Fruit fly (Drosophila melanogaster) whole organism, embryonic: ENCODE measurements around the gene Elo68alpha.

Experiments used
- Atf-2 ChIP-seq: fragments of 200-800 bp; sonication (Bioruptor generic); optimal IDR thresholded peaks from 2 replicates; lab custom pipeline; 2016; ENCODE audit warnings: missing biosample characterization, missing genetic modification characterization
- Atf3 ChIP-seq: fragments of 200-800 bp; sonication (Bioruptor generic); optimal IDR thresholded peaks from 3 replicates; lab custom pipeline; 2016; ENCODE audit warnings: missing biosample characterization, missing genetic modification characterization
- B-H2 ChIP-seq: fragments of 200-800 bp; sonication (Bioruptor generic); optimal IDR thresholded peaks from 2 replicates; lab custom pipeline; 2018; ENCODE audit warnings: missing biosample characterization, mild to moderate bottlenecking, missing genetic modification characterization
- C15 ChIP-seq: fragments of 200-800 bp; sonication (Bioruptor generic); IDR thresholded peaks from 3 replicates; pipeline ENCODE4 v1.3.6; 2022; ENCODE audit warnings: missing biosample characterization, missing genetic modification characterization
- CG12104 ChIP-seq: fragments of 200-800 bp; sonication (Bioruptor generic); optimal IDR thresholded peaks from 3 replicates; lab custom pipeline; 2016; ENCODE audit warnings: missing biosample characterization, missing genetic modification characterization
- CG14050 ChIP-seq: fragments of 200-800 bp; sonication (Bioruptor generic); IDR thresholded peaks from 3 replicates; pipeline ENCODE4 v1.3.6; 2022; ENCODE audit warnings: missing biosample characterization, missing genetic modification characterization
- CG14441 ChIP-seq: fragments of 200-800 bp; sonication (Bioruptor generic); IDR thresholded peaks from 2 replicates; pipeline ENCODE4 v1.3.6; 2022; ENCODE audit warnings: missing biosample characterization, missing genetic modification characterization
- CG15011 ChIP-seq: fragments of 200-800 bp; sonication (Bioruptor generic); optimal IDR thresholded peaks from 3 replicates; lab custom pipeline; 2018; ENCODE audit warnings: missing biosample characterization, mild to moderate bottlenecking, missing genetic modification characterization
- CG1602 ChIP-seq: fragments of 200-800 bp; sonication (Bioruptor generic); optimal IDR thresholded peaks from 3 replicates; lab custom pipeline; 2016; ENCODE audit warnings: missing biosample characterization, missing genetic modification characterization
- CG17186 ChIP-seq: fragments of 200-800 bp; sonication (Bioruptor generic); optimal IDR thresholded peaks from 3 replicates; lab custom pipeline; 2017; ENCODE audit warnings: missing biosample characterization, missing genetic modification reagents, missing genetic modification characterization
- CG17829 ChIP-seq: fragments of 200-800 bp; optimal IDR thresholded peaks from 2 replicates; lab custom pipeline; 2019; ENCODE audit warnings: missing biosample characterization, mild to moderate bottlenecking, missing genetic modification characterization, moderate library complexity
- CG18599 ChIP-seq: fragments of 200-800 bp; sonication (Bioruptor generic); optimal IDR thresholded peaks from 3 replicates; lab custom pipeline; 2017; ENCODE audit warnings: missing biosample characterization, missing genetic modification characterization, mild to moderate bottlenecking, moderate library complexity, missing genetic modification reagents
- CG2712 ChIP-seq: fragments of 200-800 bp; optimal IDR thresholded peaks from 3 replicates; lab custom pipeline; 2019; ENCODE audit warnings: missing biosample characterization, mild to moderate bottlenecking, missing genetic modification characterization, moderate library complexity
- CG31388 ChIP-seq: fragments of 200-800 bp; sonication (Bioruptor generic); optimal IDR thresholded peaks from 2 replicates; lab custom pipeline; 2016; ENCODE audit warnings: missing biosample characterization, missing genetic modification characterization
- CG3995 ChIP-seq: fragments of 200-800 bp; sonication (Bioruptor generic); optimal IDR thresholded peaks from 3 replicates; lab custom pipeline; 2016; ENCODE audit warnings: missing biosample characterization, missing genetic modification characterization
- CG43689 ChIP-seq: fragments of 200-800 bp; sonication (Bioruptor generic); IDR thresholded peaks from 2 replicates; pipeline ENCODE4 v1.3.6; 2022; ENCODE audit warnings: missing biosample characterization, missing genetic modification characterization
- CG6689 ChIP-seq: fragments of 200-800 bp; sonication (Bioruptor generic); IDR thresholded peaks from 2 replicates; pipeline ENCODE4 v1.3.6; 2022; ENCODE audit warnings: missing biosample characterization, missing genetic modification characterization
- CG6854 ChIP-seq: fragments of 200-800 bp; sonication (Bioruptor generic); optimal IDR thresholded peaks from 3 replicates; lab custom pipeline; 2017; ENCODE audit warnings: missing biosample characterization, mild to moderate bottlenecking, missing genetic modification characterization
- CG7271 ChIP-seq: fragments of 200-800 bp; sonication (Bioruptor generic); optimal IDR thresholded peaks from 2 replicates; lab custom pipeline; 2018; ENCODE audit warnings: missing biosample characterization, mild to moderate bottlenecking, missing genetic modification characterization, moderate library complexity
- CG7372 ChIP-seq: fragments of 200-800 bp; sonication (Bioruptor generic); IDR thresholded peaks from 2 replicates; pipeline ENCODE4 v1.3.6; 2022; ENCODE audit warnings: missing biosample characterization, missing genetic modification characterization
- CG7928 ChIP-seq: fragments of 200-800 bp; sonication (Bioruptor generic); optimal IDR thresholded peaks from 2 replicates; lab custom pipeline; 2017; ENCODE audit warnings: missing biosample characterization, mild to moderate bottlenecking, missing genetic modification characterization
- CTCF ChIP-seq: fragments of 200-800 bp; sonication (Bioruptor generic); optimal IDR thresholded peaks from 2 replicates; lab custom pipeline; 2017; ENCODE audit warnings: missing biosample characterization, mild to moderate bottlenecking, missing genetic modification characterization, moderate library complexity
- CoRest ChIP-seq: fragments of 200-800 bp; sonication (Bioruptor generic); optimal IDR thresholded peaks from 3 replicates; lab custom pipeline; 2018; ENCODE audit warnings: missing biosample characterization, mild to moderate bottlenecking, missing genetic modification characterization, moderate library complexity
- D ChIP-seq, 2 experiments: fragments of 200-800 bp in 1 of 2; fragments of >200 bp in 1 of 2; sonication (Bioruptor generic) in 1 of 2; optimal IDR thresholded peaks; 2 replicates in 1 of 2; 3 replicates in 1 of 2; lab custom pipeline; 2017; ENCODE audit warnings: mild to moderate bottlenecking in 1 of 2, missing biosample characterization in 1 of 2, missing genetic modification characterization in 1 of 2, missing genetic modification reagents in 1 of 2
- Dip3 ChIP-seq: fragments of 200-800 bp; sonication (Bioruptor generic); optimal IDR thresholded peaks from 3 replicates; lab custom pipeline; 2016; ENCODE audit warnings: missing biosample characterization, missing genetic modification characterization
- Elba2 ChIP-seq: fragments of 200-800 bp; sonication (Bioruptor generic); optimal IDR thresholded peaks from 3 replicates; lab custom pipeline; 2016; ENCODE audit warnings: missing biosample characterization, missing genetic modification characterization
- Hr51 ChIP-seq, 2 experiments: fragments of 200-800 bp; sonication (Bioruptor generic); optimal IDR thresholded peaks; 2 replicates in 1 of 2; 3 replicates in 1 of 2; lab custom pipeline; 2016 to 2018; ENCODE audit warnings: missing biosample characterization in 2 of 2, missing genetic modification characterization in 2 of 2, mild to moderate bottlenecking in 1 of 2, moderate library complexity in 1 of 2
- Hsf ChIP-seq: fragments of 200-800 bp; sonication (Bioruptor generic); optimal IDR thresholded peaks from 3 replicates; lab custom pipeline; 2016; ENCODE audit warnings: missing biosample characterization, missing genetic modification characterization
- MTF-1 ChIP-seq: fragments of 200-800 bp; sonication (Bioruptor generic); optimal IDR thresholded peaks from 2 replicates; lab custom pipeline; 2018; ENCODE audit warnings: missing biosample characterization, mild to moderate bottlenecking, missing genetic modification characterization, borderline replicate concordance
- Med ChIP-seq: fragments of 200-800 bp; sonication (Bioruptor generic); peaks from one replicate; lab custom pipeline; 2016; ENCODE audit warnings: missing biosample characterization, missing genetic modification characterization, mild to moderate bottlenecking, inconsistent platforms, moderate library complexity
- NC2α ChIP-seq: fragments of 200-800 bp; sonication (Bioruptor generic); optimal IDR thresholded peaks from 2 replicates; lab custom pipeline; 2016; ENCODE audit warnings: missing biosample characterization, missing genetic modification characterization
- NfI ChIP-seq: fragments of 200-800 bp; sonication (Bioruptor generic); optimal IDR thresholded peaks from 3 replicates; lab custom pipeline; 2018; ENCODE audit warnings: missing biosample characterization, mild to moderate bottlenecking, missing genetic modification characterization, moderate library complexity
- Oaz ChIP-seq: fragments of 200-800 bp; sonication (Bioruptor generic); IDR thresholded peaks from 2 replicates; pipeline ENCODE4 v1.3.6; 2022; ENCODE audit warnings: missing biosample characterization, missing genetic modification characterization
- Sry-δ ChIP-seq: fragments of 200-800 bp; sonication (Bioruptor generic); optimal IDR thresholded peaks from 2 replicates; lab custom pipeline; 2016; ENCODE audit warnings: missing biosample characterization, missing genetic modification characterization
- Usf ChIP-seq: fragments of 200-800 bp; sonication (Bioruptor generic); optimal IDR thresholded peaks from 2 replicates; lab custom pipeline; 2017; ENCODE audit warnings: missing genotype, missing biosample characterization, missing genetic modification characterization
- YL-1 ChIP-seq: fragments of 200-800 bp; sonication (Bioruptor generic); optimal IDR thresholded peaks from 3 replicates; lab custom pipeline; 2017; ENCODE audit warnings: missing biosample characterization, mild to moderate bottlenecking, missing genetic modification characterization
- aop ChIP-seq: fragments of 200-800 bp; sonication (Bioruptor generic); IDR thresholded peaks from 2 replicates; pipeline ENCODE4 v1.3.6; 2022; ENCODE audit warnings: missing biosample characterization, missing genetic modification characterization
- ap ChIP-seq: fragments of 200-800 bp; sonication (Bioruptor generic); IDR thresholded peaks from 2 replicates; pipeline ENCODE4 v1.3.6; 2022; ENCODE audit warnings: missing biosample characterization, missing genetic modification characterization
- cad ChIP-seq: fragments of >200 bp; optimal IDR thresholded peaks from 2 replicates; lab custom pipeline; 2017; ENCODE audit warnings: missing biosample characterization, missing genetic modification characterization
- dimm ChIP-seq: fragments of 200-800 bp; sonication (Bioruptor generic); IDR thresholded peaks from 2 replicates; pipeline ENCODE4 v1.3.6; 2022; ENCODE audit warnings: missing biosample characterization, missing genetic modification characterization
- dmrt11E ChIP-seq: fragments of 200-800 bp; sonication (Bioruptor generic); optimal IDR thresholded peaks from 3 replicates; lab custom pipeline; 2018; ENCODE audit warnings: missing biosample characterization, mild to moderate bottlenecking, missing genetic modification characterization, moderate library complexity
- en ChIP-seq: fragments of 200-800 bp; sonication (Bioruptor generic); optimal IDR thresholded peaks from 2 replicates; lab custom pipeline; 2016; ENCODE audit warnings: missing biosample characterization, missing genetic modification characterization
- insv ChIP-seq, 2 experiments: fragments of 200-800 bp; sonication (Bioruptor generic); optimal IDR thresholded peaks; 3 replicates each; lab custom pipeline; 2016 to 2018; ENCODE audit warnings: missing biosample characterization in 2 of 2, missing genetic modification characterization in 2 of 2
- lmd ChIP-seq: fragments of 200-800 bp; sonication (Bioruptor generic); IDR thresholded peaks from 2 replicates; pipeline ENCODE4 v1.3.6; 2022; ENCODE audit warnings: missing biosample characterization, missing genetic modification characterization
- nom ChIP-seq: fragments of 200-800 bp; sonication (Bioruptor generic); optimal IDR thresholded peaks from 2 replicates; lab custom pipeline; 2017; ENCODE audit warnings: missing biosample characterization, missing genetic modification characterization, mild to moderate bottlenecking, moderate library complexity, missing genetic modification reagents
- pfk ChIP-seq: fragments of 200-800 bp; sonication (Bioruptor generic); optimal IDR thresholded peaks from 2 replicates; lab custom pipeline; 2018; ENCODE audit warnings: missing biosample characterization, mild to moderate bottlenecking, missing genetic modification characterization, moderate library complexity
- psq ChIP-seq: fragments of 200-800 bp; sonication (Bioruptor generic); optimal IDR thresholded peaks from 2 replicates; lab custom pipeline; 2017; ENCODE audit warnings: missing biosample characterization, missing genetic modification characterization
- pzg ChIP-seq: fragments of 200-800 bp; sonication (Bioruptor generic); optimal IDR thresholded peaks from 3 replicates; lab custom pipeline; 2018; ENCODE audit warnings: missing biosample characterization, mild to moderate bottlenecking, missing genetic modification characterization, moderate library complexity
- slou ChIP-seq: fragments of 200-800 bp; sonication (Bioruptor generic); optimal IDR thresholded peaks from 3 replicates; lab custom pipeline; 2016; ENCODE audit warnings: missing biosample characterization, missing genetic modification characterization
- wek ChIP-seq: fragments of 200-800 bp; sonication (Bioruptor generic); optimal IDR thresholded peaks from 3 replicates; lab custom pipeline; 2018; ENCODE audit warnings: missing biosample characterization, mild to moderate bottlenecking, missing genetic modification characterization, moderate library complexity
- zen ChIP-seq: fragments of 200-800 bp; sonication (Bioruptor generic); optimal IDR thresholded peaks from 3 replicates; lab custom pipeline; 2018; ENCODE audit warnings: missing biosample characterization, mild to moderate bottlenecking, missing genetic modification characterization, moderate library complexity

Gene Elo68alpha

dm6 chr3L:11093046-11093520 lies 9.7 kb downstream of the Elo68alpha start, which contains the start of gene JIL-1 (continued):
- TF ChIP-seq Atf3 (GFP tag; lab: Kevin White, UChicago) (no peak), zen (peak; percentile 55), Elba2 (GFP tag; lab: Kevin White, UChicago) (peak; percentile 40), CoRest (tag; lab: Kevin White, UChicago) (peak; percentile 60), YL-1 (GFP tag; lab: Kevin White, UChicago) (no peak), en (GFP tag; lab: Kevin White, UChicago) (no peak), CG31388 (GFP tag; lab: Kevin White, UChicago) (no peak), Hr51 (GFP tag; optimal IDR thresholded peaks at IDR 0.05; lab: Kevin White, UChicago) (peak; percentile 41 to 50), Oaz (GFP tag; lab: Robert Waterston, UW) (no peak), CG2712 (tag; lab: Kevin White, UChicago) (peak; percentile 44), CG6854 (GFP tag; lab: Kevin White, UChicago) (no peak), CG14441 (GFP tag; lab: Robert Waterston, UW) (peak; percentile 77), D (optimal IDR thresholded peaks at IDR 0.05; lab: Kevin White, UChicago) (no peak), D (GFP tag; optimal IDR thresholded peaks at IDR 0.05; lab: Kevin White, UChicago) (peak; percentile 1), CG12104 (GFP tag; lab: Kevin White, UChicago) (no peak), ap (GFP tag; lab: Robert Waterston, UW) (no peak), B-H2 (peak; percentile 86), CG7928 (GFP tag; lab: Kevin White, UChicago) (peak; percentile 89), CG7271 (tag; lab: Kevin White, UChicago) (no peak), Dip3 (GFP tag; lab: Kevin White, UChicago) (peak; percentile 48), slou (GFP tag; lab: Kevin White, UChicago) (peak; percentile 47), CG7372 (GFP tag; lab: Robert Waterston, UW) (peak; percentile 48; the same call in 1 of the 2 replicates), lmd (GFP tag; lab: Robert Waterston, UW) (peak; percentile 76; the same call in 1 of the 2 replicates), CG17186 (GFP tag; lab: Kevin White, UChicago) (no peak), dimm (GFP tag; lab: Robert Waterston, UW) (no peak), psq (GFP tag; lab: Kevin White, UChicago) (peak; percentile 88), Atf-2 (GFP tag; lab: Kevin White, UChicago) (no peak), CG14050 (GFP tag; lab: Robert Waterston, UW) (peak; percentile 66; the same call in 2 of the 3 replicates), Hsf (GFP tag; lab: Kevin White, UChicago) (peak; percentile 50), aop (GFP tag; lab: Robert Waterston, UW) (0 out of 2 replicates have a peak, but pooled peaks have one; percentile 39), CG18599 (peak; percentile 72), CG15011 (GFP tag; lab: Kevin White, UChicago) (no peak), CG3995 (GFP tag; lab: Kevin White, UChicago) (peak; percentile 41), C15 (GFP tag; lab: Robert Waterston, UW) (peak; percentile 71; the same call in 2 of the 3 replicates), pzg (peak; percentile 79), dmrt11E (tag; lab: Kevin White, UChicago) (peak; percentile 36), wek (GFP tag; lab: Kevin White, UChicago) (no peak), Sry-δ (GFP tag; lab: Kevin White, UChicago) (peak; percentile 65), cad (GFP tag; lab: Kevin White, UChicago) (no peak), MTF-1 (GFP tag; lab: Kevin White, UChicago) (no peak), NfI (GFP tag; lab: Kevin White, UChicago) (peak; percentile 72), CG17829 (tag; lab: Kevin White, UChicago) (peak; percentile 55), CG43689 (GFP tag; lab: Robert Waterston, UW) (0 out of 2 replicates have a peak, but pooled peaks have one; percentile 31), NC2α (GFP tag; lab: Kevin White, UChicago) (no peak), CTCF (GFP tag; lab: Kevin White, UChicago) (no peak), Med (peak; percentile 95), insv (GFP tag; optimal IDR thresholded peaks at IDR 0.05; lab: Kevin White, UChicago) (no peak), CG6689 (GFP tag; lab: Robert Waterston, UW) (peak; percentile 31; the same call in 1 of the 2 replicates), pfk (GFP tag; lab: Kevin White, UChicago) (no peak), CG1602 (GFP tag; lab: Kevin White, UChicago) (peak; percentile 46), nom (GFP tag; lab: Kevin White, UChicago) (no peak), Usf (no peak)
